Worm (Caenorhabditis elegans) whole organism, young adult: ENCODE data around the gene sucl-2.

Source experiments
- F49E8.2 ChIP-seq: sonication (generic microtip); optimal IDR thresholded peaks from 3 replicates; lab custom pipeline; 2017; ENCODE audit warnings: missing genetic modification characterization, mild to moderate bottlenecking, missing compliant biosample characterization, antibody characterized with exemption, moderate library complexity; ENCODE audit not compliant: insufficient read depth
- cebp-1 ChIP-seq, 2 experiments: fragments of 200-800 bp in 1 of 2; sonication (Bioruptor generic) in 1 of 2; sonication (generic microtip) in 1 of 2; IDR thresholded peaks in 1 of 2; optimal IDR thresholded peaks in 1 of 2; 2 replicates each; pipeline versions ENCODE4 v1.3.6 to Lab custom; 2017 to 2022; ENCODE audit warnings: missing compliant biosample characterization in 2 of 2, missing genetic modification characterization in 2 of 2, mild to moderate bottlenecking in 1 of 2, missing genetic modification reagents in 1 of 2, moderate library complexity in 1 of 2
- dpff-1 ChIP-seq: sonication (generic microtip); optimal IDR thresholded peaks from 2 replicates; lab custom pipeline; 2017; ENCODE audit warnings: mild to moderate bottlenecking, missing genetic modification characterization, missing compliant biosample characterization
- efl-1 ChIP-seq: fragments of 150-350 bp; optimal IDR thresholded peaks from 2 replicates; lab custom pipeline; 2014; ENCODE audit warnings: missing biosample characterization, missing genetic modification reagents, missing genetic modification characterization

- TF ChIP-seq F49E8.2 (tag; lab: Kevin White, UChicago) (no peak), dpff-1 (tag; lab: Kevin White, UChicago) (no peak), cebp-1 (GFP tag; IDR thresholded peaks at IDR 0.05; lab: Robert Waterston, UW) (no peak), cebp-1 (tag; optimal IDR thresholded peaks at IDR 0.05; lab: Kevin White, UChicago) (no peak), efl-1 (no peak)
These were observed 40.7 kb upstream of the sucl-2 start for ce11 chrIII:941958-942357.
